Worm (Caenorhabditis elegans): ENCODE results near the gene lpd-7.

lpd-7 gene

DNA sequence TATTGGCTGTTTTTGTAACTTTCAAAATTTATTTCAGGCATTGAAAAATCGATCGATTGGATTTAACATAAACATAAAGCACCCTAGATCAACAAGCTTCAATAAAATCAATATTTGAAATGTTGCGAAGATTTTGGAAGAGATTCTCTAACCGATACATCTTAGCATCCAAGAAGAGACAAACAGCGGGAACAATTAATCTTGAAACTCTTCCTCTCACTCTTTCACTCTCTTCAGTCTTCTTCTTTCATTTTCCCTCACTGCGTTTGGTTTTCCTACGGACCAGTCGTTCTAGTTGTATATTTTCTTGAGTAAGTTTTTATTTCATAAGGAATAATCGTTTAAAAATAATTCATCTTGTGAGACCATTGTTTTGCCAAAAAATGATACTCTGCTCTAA is 40.1 kb upstream of the lpd-7 start:
- no peak for TF ChIP-seq dmd-4 (tag; optimal IDR thresholded peaks at IDR 0.05)
- peak; percentile 13 for TF ChIP-seq mab-5 (tag; optimal IDR thresholded peaks at IDR 0.05)
- peak in 1 of 2 experiments; percentile 8 for TF ChIP-seq lsy-2 (tag; optimal IDR thresholded peaks at IDR 0.05)
- TF ChIP-seq unc-55 (GFP tag; optimal IDR thresholded peaks at IDR 0.05): peak; percentile 54
- TF ChIP-seq ceh-16 (tag; optimal IDR thresholded peaks at IDR 0.05): no peak
- no peak for TF ChIP-seq Y55F3AM.14 (GFP tag; optimal IDR thresholded peaks at IDR 0.05)

DNA sequence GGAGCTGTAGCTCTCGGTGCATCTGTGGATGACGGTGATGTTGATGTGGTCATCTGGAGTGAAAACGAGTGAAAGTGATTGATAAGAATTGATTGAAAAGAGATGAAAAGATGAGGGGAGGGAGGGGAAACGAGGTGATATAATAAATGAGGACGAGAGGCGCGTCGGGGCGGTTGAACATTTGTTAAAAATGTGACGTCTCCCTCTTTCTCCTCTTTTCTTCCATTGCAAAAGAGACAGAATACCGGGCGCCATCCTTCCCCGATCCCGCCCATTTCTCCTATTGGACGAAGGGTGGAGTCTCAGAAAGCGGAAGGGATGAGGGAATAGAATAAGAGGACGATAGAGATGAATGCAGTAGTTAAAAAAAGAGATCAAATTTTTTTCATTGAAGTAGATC is 38.5 kb upstream of the lpd-7 start:
- peak; percentile 59 for TF ChIP-seq nhr-129 (tag; optimal IDR thresholded peaks at IDR 0.05)
- TF ChIP-seq snpc-4 (tag; optimal IDR thresholded peaks at IDR 0.05): no peak
- TF ChIP-seq ceh-82 (tag; optimal IDR thresholded peaks at IDR 0.05): no peak
- TF ChIP-seq F13H6.1 (tag; optimal IDR thresholded peaks at IDR 0.05): peak; percentile 9
- TF ChIP-seq fos-1 (tag; optimal IDR thresholded peaks at IDR 0.05): no peak
- TF ChIP-seq unc-62 (GFP tag; optimal IDR thresholded peaks at IDR 0.05): peak; percentile 64
- no peak for TF ChIP-seq nhr-6 (tag; optimal IDR thresholded peaks at IDR 0.05)
- peak; percentile 95 for TF ChIP-seq mab-5 (tag; optimal IDR thresholded peaks at IDR 0.05)
- no peak for TF ChIP-seq ztf-1 (GFP tag; conservative IDR thresholded peaks at IDR 0.05)
- peak; percentile 81 for TF ChIP-seq blmp-1 (tag; optimal IDR thresholded peaks at IDR 0.05; ENCODE audit: insufficient read depth)
- TF ChIP-seq ztf-11 (tag; optimal IDR thresholded peaks at IDR 0.05): no peak
- TF ChIP-seq sem-4 (tag; optimal IDR thresholded peaks at IDR 0.05): no peak
- no peak for TF ChIP-seq nhr-12 (tag; optimal IDR thresholded peaks at IDR 0.05)
- TF ChIP-seq unc-55 (GFP tag; optimal IDR thresholded peaks at IDR 0.05): peak; percentile 61
- no peak for TF ChIP-seq skn-1 (tag; optimal IDR thresholded peaks at IDR 0.05)
- TF ChIP-seq sma-3 (GFP tag; optimal IDR thresholded peaks at IDR 0.05): no peak
- peak in 1 of 2 experiments; percentile 4 for TF ChIP-seq mdl-1 (tag; optimal IDR thresholded peaks at IDR 0.05)
- no peak for TF ChIP-seq ama-1 (optimal IDR thresholded peaks at IDR 0.05)
- TF ChIP-seq R02D3.7 (tag; optimal IDR thresholded peaks at IDR 0.05): no peak
- no peak for TF ChIP-seq nhr-21 (tag; optimal IDR thresholded peaks at IDR 0.05)
- no peak for TF ChIP-seq alr-1 (tag; optimal IDR thresholded peaks at IDR 0.05)
- TF ChIP-seq peb-1 (tag; optimal IDR thresholded peaks at IDR 0.05): no peak
- TF ChIP-seq C34F6.9 (tag; optimal IDR thresholded peaks at IDR 0.05): peak; percentile 22
- peak; percentile 46 to 82 for TF ChIP-seq lsy-2 (tag; optimal IDR thresholded peaks at IDR 0.05)
- TF ChIP-seq lin-39 (tag; optimal IDR thresholded peaks at IDR 0.05): no peak
- no peak for TF ChIP-seq nhr-11 (tag; optimal IDR thresholded peaks at IDR 0.05)
- TF ChIP-seq lin-13 (GFP tag; optimal IDR thresholded peaks at IDR 0.05): peak; percentile 63
- TF ChIP-seq nhr-25 (tag; optimal IDR thresholded peaks at IDR 0.05): peak; percentile 25
- TF ChIP-seq elt-3 (tag; optimal IDR thresholded peaks at IDR 0.05): no peak
- no peak for TF ChIP-seq ZK546.5 (tag; optimal IDR thresholded peaks at IDR 0.05)
- no peak for TF ChIP-seq unc-39 (tag; optimal IDR thresholded peaks at IDR 0.05)
- no peak for TF ChIP-seq ztf-4 (tag; optimal IDR thresholded peaks at IDR 0.05)
- TF ChIP-seq aly-2 (tag; optimal IDR thresholded peaks at IDR 0.05): no peak
- no peak for TF ChIP-seq mbf-1 (tag; optimal IDR thresholded peaks at IDR 0.05)
- TF ChIP-seq gmeb-1 (tag; optimal IDR thresholded peaks at IDR 0.05): no peak
- TF ChIP-seq crh-2 (tag; optimal IDR thresholded peaks at IDR 0.05): peak; percentile 33
- TF ChIP-seq Y55F3AM.14 (GFP tag; optimal IDR thresholded peaks at IDR 0.05): no peak
- no peak for TF ChIP-seq lin-11 (tag; optimal IDR thresholded peaks at IDR 0.05)
- TF ChIP-seq elt-1 (tag; optimal IDR thresholded peaks at IDR 0.05): no peak
- no peak for TF ChIP-seq egl-27 (tag; optimal IDR thresholded peaks at IDR 0.05)
- peak; percentile 34 for TF ChIP-seq ceh-16 (tag; optimal IDR thresholded peaks at IDR 0.05)

DNA sequence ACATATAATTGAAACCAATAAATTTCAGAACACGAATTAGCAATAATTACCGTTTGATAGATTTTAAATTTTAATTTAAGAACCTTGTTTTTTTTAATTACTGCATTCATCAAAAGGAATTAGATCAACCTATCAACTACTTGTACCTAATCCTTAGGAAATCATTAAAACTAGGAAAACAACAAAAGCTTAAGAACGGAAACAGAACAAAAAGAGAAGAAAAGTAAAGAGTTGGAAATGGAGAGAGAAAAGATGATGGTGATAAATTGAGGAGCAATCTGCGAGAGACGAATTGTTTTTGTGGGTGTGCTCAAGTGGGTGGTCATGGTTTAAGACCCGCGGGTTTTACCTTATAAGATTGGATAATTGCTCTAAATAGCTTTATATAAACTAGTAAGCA is 37.8 kb upstream of the lpd-7 start:
- TF ChIP-seq ceh-82 (tag; optimal IDR thresholded peaks at IDR 0.05) (no peak), mab-5 (tag; optimal IDR thresholded peaks at IDR 0.05) (peak; percentile 54), Y55F3AM.14 (GFP tag; optimal IDR thresholded peaks at IDR 0.05) (no peak), sma-9 (GFP tag; optimal IDR thresholded peaks at IDR 0.05) (no peak), sma-9 (tag; optimal IDR thresholded peaks at IDR 0.05) (no peak), ztf-1 (GFP tag; conservative IDR thresholded peaks at IDR 0.05) (no peak), unc-55 (GFP tag; optimal IDR thresholded peaks at IDR 0.05) (peak; percentile 55)

All from whole organism, L2 larva.